Worm (Caenorhabditis elegans): ENCODE results near the gene str-93.

Gene str-93

ce11 chrV:17676553-17676952 lies 3.3 kb upstream of the str-93 start, which contains the start of gene str-92:
str-92 (minus strand) TSS chrV:17676653.
- TF ChIP-seq tab-1 (GFP tag; IDR thresholded peaks at IDR 0.05), result no peak
- TF ChIP-seq ztf-23 (GFP tag; IDR thresholded peaks at IDR 0.05), result no peak
- TF ChIP-seq flt-1 (GFP tag; IDR thresholded peaks at IDR 0.05), result no peak
- TF ChIP-seq klf-2 (GFP tag; conservative IDR thresholded peaks at IDR 0.05), result no peak
- no peak for TF ChIP-seq T22C8.4 (GFP tag; IDR thresholded peaks at IDR 0.05)
- no peak for TF ChIP-seq ztf-29 (GFP tag; IDR thresholded peaks at IDR 0.05)
- TF ChIP-seq cog-1 (tag; optimal IDR thresholded peaks at IDR 0.05), result no peak
- TF ChIP-seq med-1 (GFP tag; optimal IDR thresholded peaks at IDR 0.05; ENCODE audit: insufficient read depth), result no peak
- no peak for TF ChIP-seq ref-1 (GFP tag; conservative IDR thresholded peaks at IDR 0.05)

- TF ChIP-seq ztf-23 (GFP tag; IDR thresholded peaks at IDR 0.05) (no peak), ztf-29 (GFP tag; IDR thresholded peaks at IDR 0.05) (no peak), cog-1 (tag; optimal IDR thresholded peaks at IDR 0.05) (no peak), ref-1 (GFP tag; conservative IDR thresholded peaks at IDR 0.05) (no peak), med-1 (GFP tag; optimal IDR thresholded peaks at IDR 0.05; ENCODE audit: insufficient read depth) (no peak), T22C8.4 (GFP tag; IDR thresholded peaks at IDR 0.05) (no peak), tab-1 (GFP tag; IDR thresholded peaks at IDR 0.05) (no peak), klf-2 (GFP tag; conservative IDR thresholded peaks at IDR 0.05) (no peak), flt-1 (GFP tag; IDR thresholded peaks at IDR 0.05) (no peak)
Measured at ce11 chrV:17668531-17668930, 4.7 kb downstream of the str-93 start, which contains the start of gene str-89. str-89 (plus strand) TSS chrV:17668831.

- TF ChIP-seq tab-1 (GFP tag; IDR thresholded peaks at IDR 0.05) (no peak), ztf-29 (GFP tag; IDR thresholded peaks at IDR 0.05) (no peak), klf-2 (GFP tag; conservative IDR thresholded peaks at IDR 0.05) (no peak), ztf-23 (GFP tag; IDR thresholded peaks at IDR 0.05) (no peak), ref-1 (GFP tag; conservative IDR thresholded peaks at IDR 0.05) (no peak), flt-1 (GFP tag; IDR thresholded peaks at IDR 0.05) (no peak), med-1 (GFP tag; optimal IDR thresholded peaks at IDR 0.05; ENCODE audit: insufficient read depth) (no peak), T22C8.4 (GFP tag; IDR thresholded peaks at IDR 0.05) (no peak), cog-1 (tag; optimal IDR thresholded peaks at IDR 0.05) (no peak)
Measured at ce11 chrV:17667676-17668075, 5.6 kb downstream of the str-93 start, which contains the start of gene F59A1.12. F59A1.12 (minus strand) TSS chrV:17667776.

DNA sequence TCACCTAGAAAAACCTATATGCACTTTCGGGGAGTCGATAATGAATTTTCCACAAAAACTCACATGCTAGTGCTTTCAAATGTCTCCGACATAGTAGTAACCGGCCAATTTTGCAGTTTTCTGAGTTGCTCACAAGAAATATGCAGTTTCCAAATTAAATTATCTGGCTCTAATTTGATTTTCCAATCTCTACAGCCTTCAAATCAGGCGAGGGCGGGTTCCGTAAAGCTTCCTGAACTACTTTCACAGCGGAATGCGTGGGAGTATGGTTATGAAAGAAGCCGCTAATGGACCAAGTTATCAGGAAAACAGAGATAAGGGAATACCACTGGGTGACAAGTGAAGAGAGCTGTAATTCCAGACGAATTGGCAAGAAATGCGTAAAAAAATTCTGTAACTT lies 7.3 kb downstream of the str-93 start, which contains the start of gene F59A1.11:
Gene F59A1.11, minus strand, starts transcription at position 101 of the 400 bp plus-strand sequence.
- TF ChIP-seq med-1 (GFP tag; optimal IDR thresholded peaks at IDR 0.05; ENCODE audit: insufficient read depth) (no peak), ztf-29 (GFP tag; IDR thresholded peaks at IDR 0.05) (no peak), T22C8.4 (GFP tag; IDR thresholded peaks at IDR 0.05) (no peak), cog-1 (tag; optimal IDR thresholded peaks at IDR 0.05) (no peak), ztf-23 (GFP tag; IDR thresholded peaks at IDR 0.05) (no peak), klf-2 (GFP tag; conservative IDR thresholded peaks at IDR 0.05) (no peak), flt-1 (GFP tag; IDR thresholded peaks at IDR 0.05) (no peak), tab-1 (GFP tag; IDR thresholded peaks at IDR 0.05) (no peak), ref-1 (GFP tag; conservative IDR thresholded peaks at IDR 0.05) (no peak)

ce11 chrV:17664367-17664766 lies 8.9 kb downstream of the str-93 start:
- TF ChIP-seq T22C8.4 (GFP tag; IDR thresholded peaks at IDR 0.05) (no peak), tab-1 (GFP tag; IDR thresholded peaks at IDR 0.05) (no peak), med-1 (GFP tag; optimal IDR thresholded peaks at IDR 0.05; ENCODE audit: insufficient read depth) (no peak), cog-1 (tag; optimal IDR thresholded peaks at IDR 0.05) (no peak), ztf-23 (GFP tag; IDR thresholded peaks at IDR 0.05) (no peak), ztf-29 (GFP tag; IDR thresholded peaks at IDR 0.05) (no peak), flt-1 (GFP tag; IDR thresholded peaks at IDR 0.05) (no peak), klf-2 (GFP tag; conservative IDR thresholded peaks at IDR 0.05) (no peak), ref-1 (GFP tag; conservative IDR thresholded peaks at IDR 0.05) (no peak)

ce11 chrV:17662260-17662659 lies 11.0 kb downstream of the str-93 start:
- TF ChIP-seq flt-1 (GFP tag; IDR thresholded peaks at IDR 0.05) (no peak), med-1 (GFP tag; optimal IDR thresholded peaks at IDR 0.05; ENCODE audit: insufficient read depth) (no peak), T22C8.4 (GFP tag; IDR thresholded peaks at IDR 0.05) (no peak), cog-1 (tag; optimal IDR thresholded peaks at IDR 0.05) (no peak), klf-2 (GFP tag; conservative IDR thresholded peaks at IDR 0.05) (no peak), ztf-23 (GFP tag; IDR thresholded peaks at IDR 0.05) (no peak), tab-1 (GFP tag; IDR thresholded peaks at IDR 0.05) (no peak), ref-1 (GFP tag; conservative IDR thresholded peaks at IDR 0.05) (no peak), ztf-29 (GFP tag; IDR thresholded peaks at IDR 0.05) (no peak)

DNA sequence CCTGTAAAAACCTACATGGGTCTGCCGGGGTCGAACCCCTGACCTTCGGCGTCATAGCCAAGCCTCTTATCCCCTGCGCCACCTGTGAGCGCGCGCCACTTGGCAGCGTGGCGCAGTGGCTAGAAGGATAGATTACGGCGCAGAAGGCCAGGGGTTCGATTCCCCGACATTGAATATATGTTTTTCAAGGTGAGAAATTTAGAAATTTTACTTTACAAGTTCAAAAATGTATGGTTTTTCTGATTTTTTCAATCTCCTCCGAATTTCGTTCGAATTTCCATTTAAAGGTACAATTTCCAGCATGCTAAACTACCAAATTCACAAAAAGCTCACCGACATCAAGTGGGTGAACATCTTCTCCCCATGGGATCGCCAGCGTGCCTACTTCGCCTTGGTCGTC lies 13.2 kb downstream of the str-93 start, which contains the start of gene dgat-2:
Gene dgat-2, plus strand, starts transcription at position 301 of the 400 bp plus-strand sequence.
- TF ChIP-seq ztf-23 (GFP tag; IDR thresholded peaks at IDR 0.05), result no peak
- no peak for TF ChIP-seq tab-1 (GFP tag; IDR thresholded peaks at IDR 0.05)
- no peak for TF ChIP-seq cog-1 (tag; optimal IDR thresholded peaks at IDR 0.05)
- TF ChIP-seq med-1 (GFP tag; optimal IDR thresholded peaks at IDR 0.05; ENCODE audit: insufficient read depth), result no peak
- TF ChIP-seq T22C8.4 (GFP tag; IDR thresholded peaks at IDR 0.05), result no peak

ce11 chrV:17659228-17659627 lies 14.0 kb downstream of the str-93 start, which contains the start of gene fbxa-108:
fbxa-108 (minus strand) TSS chrV:17659385.
- TF ChIP-seq ref-1 (GFP tag; conservative IDR thresholded peaks at IDR 0.05) (no peak), cog-1 (tag; optimal IDR thresholded peaks at IDR 0.05) (no peak), tab-1 (GFP tag; IDR thresholded peaks at IDR 0.05) (no peak), flt-1 (GFP tag; IDR thresholded peaks at IDR 0.05) (no peak), ztf-29 (GFP tag; IDR thresholded peaks at IDR 0.05) (no peak)

DNA sequence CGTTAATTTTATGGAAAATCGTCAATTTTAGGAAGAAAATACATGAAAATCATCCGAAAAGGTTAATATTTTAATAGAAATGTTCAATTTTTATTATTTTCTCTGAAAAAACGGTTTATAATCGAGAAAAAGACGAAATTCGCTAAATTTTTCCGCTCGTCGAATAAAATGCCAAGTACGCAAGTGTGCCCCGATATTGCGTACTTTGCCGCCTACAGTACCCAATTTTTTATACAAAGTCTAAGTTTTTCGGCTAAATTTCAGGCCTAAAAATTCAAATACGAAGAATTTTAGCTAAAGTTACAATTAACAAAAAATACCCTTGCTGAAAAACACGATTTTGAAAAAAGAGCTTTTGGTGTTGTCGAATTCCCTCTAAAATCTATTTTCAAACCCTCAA lies 14.4 kb downstream of the str-93 start:
- TF ChIP-seq cog-1 (tag; optimal IDR thresholded peaks at IDR 0.05) (no peak), tab-1 (GFP tag; IDR thresholded peaks at IDR 0.05) (no peak), klf-2 (GFP tag; conservative IDR thresholded peaks at IDR 0.05) (no peak), T22C8.4 (GFP tag; IDR thresholded peaks at IDR 0.05) (no peak), flt-1 (GFP tag; IDR thresholded peaks at IDR 0.05) (no peak), ztf-29 (GFP tag; IDR thresholded peaks at IDR 0.05) (no peak), ztf-23 (GFP tag; IDR thresholded peaks at IDR 0.05) (no peak), ref-1 (GFP tag; conservative IDR thresholded peaks at IDR 0.05) (no peak), med-1 (GFP tag; optimal IDR thresholded peaks at IDR 0.05; ENCODE audit: insufficient read depth) (no peak)

- TF ChIP-seq flt-1 (GFP tag; IDR thresholded peaks at IDR 0.05) (no peak), ztf-29 (GFP tag; IDR thresholded peaks at IDR 0.05) (no peak), ref-1 (GFP tag; conservative IDR thresholded peaks at IDR 0.05) (no peak), ztf-23 (GFP tag; IDR thresholded peaks at IDR 0.05) (no peak), tab-1 (GFP tag; IDR thresholded peaks at IDR 0.05) (no peak), klf-2 (GFP tag; conservative IDR thresholded peaks at IDR 0.05) (no peak), T22C8.4 (GFP tag; IDR thresholded peaks at IDR 0.05) (no peak), med-1 (GFP tag; optimal IDR thresholded peaks at IDR 0.05; ENCODE audit: insufficient read depth) (no peak), cog-1 (tag; optimal IDR thresholded peaks at IDR 0.05) (no peak)
Measured at ce11 chrV:17655205-17655604, 18.0 kb downstream of the str-93 start.

Data from whole organism, midembryonic.